Worm (Caenorhabditis elegans) whole organism, young adult: ENCODE data around the gene B0304.4.

Experiments used
- F33H1.4 ChIP-seq: fragments of 200-800 bp; sonication (Bioruptor generic); IDR thresholded peaks from 2 replicates; pipeline ENCODE4 v1.3.6; 2022; ENCODE audit warnings: missing genetic modification reagents, missing genetic modification characterization, missing compliant biosample characterization
- Y67H2A.10 ChIP-seq: fragments of 200-800 bp; sonication (Bioruptor generic); conservative IDR thresholded peaks from 2 replicates; pipeline ENCODE4 v1.3.6; 2022; ENCODE audit warnings: missing genetic modification reagents, missing genetic modification characterization, missing compliant biosample characterization
- egrh-3 ChIP-seq: fragments of 200-800 bp; sonication (Bioruptor generic); IDR thresholded peaks from 2 replicates; pipeline ENCODE4 v1.3.6; 2022; ENCODE audit warnings: missing genetic modification reagents, missing genetic modification characterization, missing compliant biosample characterization
- rpc-1 ChIP-seq, 2 experiments: fragments of 150-350 bp in 1 of 2; sonication (generic microtip) in 1 of 2; optimal IDR thresholded peaks; 2 replicates each; lab custom pipeline; 2014 to 2018; ENCODE audit warnings: missing biosample characterization in 1 of 2, missing genetic modification characterization in 1 of 2, missing genetic modification reagents in 1 of 2, missing genotype in 1 of 2
- somi-1 ChIP-seq: fragments of 200-800 bp; sonication (Bioruptor generic); optimal IDR thresholded peaks from 2 replicates; lab custom pipeline; 2018; ENCODE audit warnings: mild to moderate bottlenecking, missing genetic modification characterization, missing compliant biosample characterization
- tlf-1 ChIP-seq: fragments of 200-800 bp; sonication (Bioruptor generic); optimal IDR thresholded peaks from 2 replicates; lab custom pipeline; 2018; ENCODE audit warnings: mild to moderate bottlenecking, missing genetic modification characterization, missing compliant biosample characterization

DNA sequence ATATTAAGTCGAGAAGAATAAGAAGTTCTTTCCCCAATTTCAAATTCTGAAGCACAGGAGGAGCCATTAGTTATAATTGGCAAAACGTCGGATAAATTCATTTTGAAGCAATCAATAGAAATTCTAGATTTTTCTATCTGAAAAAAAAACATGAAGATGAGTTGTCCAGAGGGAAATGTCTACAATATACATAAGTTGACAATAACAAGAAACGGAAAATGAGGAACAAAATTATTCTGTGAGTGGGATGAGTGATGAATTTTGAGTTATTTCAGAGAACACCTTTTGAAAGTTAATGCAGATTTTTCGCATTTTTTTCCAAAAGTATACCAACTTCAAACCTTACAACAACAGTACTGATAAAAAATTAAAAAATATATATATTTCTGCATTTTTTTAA is 17.6 kb upstream of the B0304.4 start, which contains the start of gene sra-36:
- TF ChIP-seq F33H1.4 (GFP tag; lab: Robert Waterston, UW) (no peak), somi-1 (GFP tag; lab: Kevin White, UChicago) (no peak), tlf-1 (GFP tag; lab: Kevin White, UChicago) (no peak), rpc-1 (optimal IDR thresholded peaks at IDR 0.05; lab: Kevin White, UChicago) (no peak), rpc-1 (tag; optimal IDR thresholded peaks at IDR 0.05; lab: Kevin White, UChicago) (no peak), Y67H2A.10 (GFP tag; lab: Robert Waterston, UW) (no peak), egrh-3 (GFP tag; lab: Robert Waterston, UW) (no peak)
